Worm (Caenorhabditis elegans) whole organism, L4 larva: ENCODE results near the gene C46G7.2.

Experiments used
- D1046.2 ChIP-seq: fragments of 200-800 bp; sonication (Bioruptor generic); IDR thresholded peaks from 2 replicates; pipeline ENCODE4 v1.3.6; 2022; ENCODE audit warnings: missing genetic modification characterization, missing compliant biosample characterization
- F26F4.8 ChIP-seq: fragments of 200-800 bp; sonication (Bioruptor generic); conservative IDR thresholded peaks from 2 replicates; pipeline ENCODE4 v1.3.6; 2022; ENCODE audit warnings: missing genetic modification characterization, missing compliant biosample characterization
- F37D6.2 ChIP-seq: sonication (generic microtip); optimal IDR thresholded peaks from 2 replicates; lab custom pipeline; 2016; ENCODE audit warnings: mild to moderate bottlenecking, missing genetic modification characterization, missing compliant biosample characterization
- F44E2.7 ChIP-seq: fragments of 200-800 bp; sonication (Bioruptor generic); IDR thresholded peaks from 2 replicates; pipeline ENCODE4 v2.1.2; 2022; ENCODE audit warnings: missing genetic modification characterization, missing compliant biosample characterization
- T20F7.1 ChIP-seq: fragments of 200-800 bp; sonication (Bioruptor generic); optimal IDR thresholded peaks from 2 replicates; lab custom pipeline; 2018; ENCODE audit warnings: mild to moderate bottlenecking, missing genetic modification characterization, missing compliant biosample characterization
- T26A8.4 ChIP-seq: fragments of 200-800 bp; sonication (Bioruptor generic); IDR thresholded peaks from 2 replicates; pipeline ENCODE4 v1.3.6; 2022; ENCODE audit warnings: missing genetic modification characterization, missing compliant biosample characterization
- Y48G9A.11 ChIP-seq: fragments of 200-800 bp; sonication (Bioruptor generic); IDR thresholded peaks from 2 replicates; pipeline ENCODE4 v1.3.6; 2022; ENCODE audit warnings: missing genetic modification reagents, missing genetic modification characterization, missing compliant biosample characterization
- Y75B8A.6 ChIP-seq: fragments of 200-800 bp; sonication (Bioruptor generic); IDR thresholded peaks from 2 replicates; pipeline ENCODE4 v1.3.6; 2022; ENCODE audit warnings: missing genetic modification reagents, missing genetic modification characterization, missing compliant biosample characterization
- ZK546.5 ChIP-seq, 2 experiments: sonication (generic microtip); optimal IDR thresholded peaks; 2 replicates each; lab custom pipeline; 2017; ENCODE audit warnings: missing biosample characterization in 2 of 2, missing genetic modification characterization in 2 of 2
- aha-1 ChIP-seq: fragments of 150-350 bp; peaks from one replicate; lab custom pipeline; 2014; ENCODE audit warnings: missing biosample characterization, missing genetic modification characterization
- aly-2 ChIP-seq: sonication (generic microtip); optimal IDR thresholded peaks from 2 replicates; lab custom pipeline; 2018; ENCODE audit warnings: missing biosample characterization, missing genetic modification characterization
- ceh-32 ChIP-seq: sonication (generic microtip); optimal IDR thresholded peaks from 2 replicates; lab custom pipeline; 2016; ENCODE audit warnings: mild to moderate bottlenecking, missing genetic modification characterization, missing compliant biosample characterization; ENCODE audit not compliant: poor library complexity
- ceh-62 ChIP-seq: sonication (generic microtip); optimal IDR thresholded peaks from 2 replicates; lab custom pipeline; 2017; ENCODE audit warnings: missing biosample characterization, missing genetic modification characterization
- ceh-82 ChIP-seq: sonication (generic microtip); optimal IDR thresholded peaks from 2 replicates; lab custom pipeline; 2017; ENCODE audit warnings: missing biosample characterization, missing genetic modification characterization
- cey-2 ChIP-seq: sonication (generic microtip); optimal IDR thresholded peaks from 3 replicates; lab custom pipeline; 2017; ENCODE audit warnings: missing genetic modification characterization, mild to moderate bottlenecking, missing compliant biosample characterization, antibody characterized with exemption, borderline replicate concordance; ENCODE audit not compliant: insufficient read depth
- daf-12 ChIP-seq: fragments of 150-350 bp; optimal IDR thresholded peaks from 2 replicates; lab custom pipeline; 2014; ENCODE audit warnings: missing biosample characterization, missing genetic modification reagents, missing genetic modification characterization
- daf-19 ChIP-seq: fragments of 200-800 bp; sonication (Bioruptor generic); conservative IDR thresholded peaks from 2 replicates; pipeline ENCODE4 v1.3.6; 2022; ENCODE audit warnings: missing genetic modification characterization, missing compliant biosample characterization
- daf-8 ChIP-seq: fragments of 200-800 bp; sonication (Bioruptor generic); IDR thresholded peaks from 2 replicates; pipeline ENCODE4 v1.3.6; 2022; ENCODE audit warnings: missing genetic modification characterization, missing compliant biosample characterization
- dmd-6 ChIP-seq: fragments of 200-800 bp; sonication (Bioruptor generic); IDR thresholded peaks from 2 replicates; pipeline ENCODE4 v1.3.6; 2022; ENCODE audit warnings: missing genetic modification reagents, missing genetic modification characterization, missing compliant biosample characterization
- dpl-1 ChIP-seq: fragments of 150-350 bp; optimal IDR thresholded peaks from 2 replicates; lab custom pipeline; 2014; ENCODE audit warnings: missing biosample characterization, missing genetic modification reagents, missing genetic modification characterization
- duxl-1 ChIP-seq: sonication (generic microtip); optimal IDR thresholded peaks from 2 replicates; lab custom pipeline; 2016; ENCODE audit warnings: mild to moderate bottlenecking, missing genetic modification characterization, moderate library complexity, missing compliant biosample characterization; ENCODE audit not compliant: poor library complexity
- egl-27 ChIP-seq: sonication (generic microtip); optimal IDR thresholded peaks from 3 replicates; lab custom pipeline; 2017; ENCODE audit warnings: missing biosample characterization, missing genetic modification reagents, missing genetic modification characterization
- egl-43 ChIP-seq: fragments of 200-800 bp; sonication (Bioruptor generic); IDR thresholded peaks from 2 replicates; pipeline ENCODE4 v1.3.6; 2022; ENCODE audit warnings: missing genetic modification reagents, missing genetic modification characterization, missing compliant biosample characterization
- hif-1 ChIP-seq, 2 experiments: sonication (generic microtip); optimal IDR thresholded peaks; 2 replicates each; lab custom pipeline; 2016 to 2017; ENCODE audit warnings: missing compliant biosample characterization in 2 of 2, missing genetic modification characterization in 2 of 2, missing genetic modification reagents in 2 of 2, missing genotype in 2 of 2, mild to moderate bottlenecking in 1 of 2
- hlh-30 ChIP-seq: sonication (generic microtip); optimal IDR thresholded peaks from 2 replicates; lab custom pipeline; 2017; ENCODE audit warnings: antibody characterized with exemption, mild to moderate bottlenecking, missing genetic modification characterization, missing compliant biosample characterization; ENCODE audit not compliant: insufficient read depth
- hmg-1.1 ChIP-seq: fragments of 200-800 bp; sonication (Bioruptor generic); IDR thresholded peaks from 2 replicates; pipeline ENCODE4 v1.3.6; 2022; ENCODE audit warnings: missing genetic modification reagents, missing genetic modification characterization, missing compliant biosample characterization
- lim-7 ChIP-seq: fragments of 200-800 bp; sonication (Bioruptor generic); IDR thresholded peaks from 2 replicates; pipeline ENCODE4 v1.3.6; 2022; ENCODE audit warnings: missing genetic modification characterization, missing compliant biosample characterization
- lin-15B ChIP-seq: fragments of 150-350 bp; sonication (generic microtip); optimal IDR thresholded peaks from 3 replicates; lab custom pipeline; 2014; ENCODE audit warnings: missing biosample characterization, missing genetic modification characterization
- madf-5 ChIP-seq, 2 experiments: fragments of 200-800 bp; sonication (Bioruptor generic); IDR thresholded peaks; 2 replicates each; pipeline ENCODE4 v1.3.6; 2022; ENCODE audit warnings: missing compliant biosample characterization in 2 of 2, missing genetic modification characterization in 2 of 2
- madf-9 ChIP-seq: fragments of 200-800 bp; sonication (Bioruptor generic); conservative IDR thresholded peaks from 2 replicates; pipeline ENCODE4 v1.3.6; 2022; ENCODE audit warnings: missing genetic modification reagents, missing genetic modification characterization, missing compliant biosample characterization
- mdt-29 ChIP-seq: fragments of 200-800 bp; sonication (Bioruptor generic); IDR thresholded peaks from 2 replicates; pipeline ENCODE4 v1.3.6; 2022; ENCODE audit warnings: missing genetic modification reagents, missing genetic modification characterization, missing compliant biosample characterization
- mes-2 ChIP-seq: sonication (generic microtip); optimal IDR thresholded peaks from 2 replicates; lab custom pipeline; 2016; ENCODE audit warnings: missing genotype, mild to moderate bottlenecking, missing genetic modification characterization, missing compliant biosample characterization; ENCODE audit not compliant: poor library complexity, severe bottlenecking
- mxl-2 ChIP-seq: fragments of 200-800 bp; sonication (Bioruptor generic); conservative IDR thresholded peaks from 2 replicates; pipeline ENCODE4 v1.3.6; 2022; ENCODE audit warnings: missing genetic modification reagents, missing genetic modification characterization, missing compliant biosample characterization
- mxl-3 ChIP-seq: fragments of 200-800 bp; sonication (Bioruptor generic); optimal IDR thresholded peaks from 2 replicates; lab custom pipeline; 2018; ENCODE audit warnings: mild to moderate bottlenecking, missing genetic modification characterization, missing compliant biosample characterization
- nhr-10 ChIP-seq: fragments of 150-350 bp; optimal IDR thresholded peaks from 2 replicates; lab custom pipeline; 2014; ENCODE audit warnings: missing biosample characterization, missing genetic modification characterization
- nhr-102 ChIP-seq: sonication (generic microtip); optimal IDR thresholded peaks from 2 replicates; lab custom pipeline; 2016; ENCODE audit warnings: mild to moderate bottlenecking, missing genetic modification characterization, moderate library complexity, missing compliant biosample characterization
- nhr-237 ChIP-seq: sonication (generic microtip); optimal IDR thresholded peaks from 2 replicates; lab custom pipeline; 2017; ENCODE audit warnings: missing biosample characterization, missing genetic modification characterization
- nhr-28 ChIP-seq: fragments of 150-350 bp; optimal IDR thresholded peaks from 2 replicates; lab custom pipeline; 2014; ENCODE audit warnings: missing biosample characterization, missing genetic modification characterization
- nhr-41 ChIP-seq: fragments of 200-800 bp; sonication (Bioruptor generic); IDR thresholded peaks from 2 replicates; pipeline ENCODE4 v1.3.6; 2022; ENCODE audit warnings: missing genetic modification reagents, missing genetic modification characterization, missing compliant biosample characterization
- nhr-48 ChIP-seq: sonication (generic microtip); optimal IDR thresholded peaks from 2 replicates; lab custom pipeline; 2016; ENCODE audit warnings: mild to moderate bottlenecking, missing genetic modification characterization, missing compliant biosample characterization
- php-3 ChIP-seq: fragments of 200-800 bp; sonication (Bioruptor generic); IDR thresholded peaks from 2 replicates; pipeline ENCODE4 v1.3.6; 2022; ENCODE audit warnings: missing genetic modification reagents, missing genetic modification characterization, missing compliant biosample characterization
- rbr-2 ChIP-seq: sonication (generic microtip); optimal IDR thresholded peaks from 2 replicates; lab custom pipeline; 2016; ENCODE audit warnings: missing genotype, missing genetic modification characterization, missing compliant biosample characterization
- saeg-2 ChIP-seq: fragments of 200-800 bp; sonication (Bioruptor generic); IDR thresholded peaks from 2 replicates; pipeline ENCODE4 v1.3.6; 2022; ENCODE audit warnings: missing genetic modification reagents, missing genetic modification characterization, missing compliant biosample characterization
- sdz-12 ChIP-seq: fragments of 200-800 bp; sonication (Bioruptor generic); optimal IDR thresholded peaks from 2 replicates; lab custom pipeline; 2018; ENCODE audit warnings: mild to moderate bottlenecking, missing genetic modification characterization, missing compliant biosample characterization
- snpc-1.2 ChIP-seq: fragments of 200-800 bp; sonication (Bioruptor generic); IDR thresholded peaks from 2 replicates; pipeline ENCODE4 v1.3.6; 2022; ENCODE audit warnings: missing genetic modification reagents, missing genetic modification characterization, missing compliant biosample characterization
- vab-7 ChIP-seq: fragments of 200-800 bp; sonication (Bioruptor generic); IDR thresholded peaks from 2 replicates; pipeline ENCODE4 v1.3.6; 2022; ENCODE audit warnings: missing genetic modification reagents, missing genetic modification characterization, missing compliant biosample characterization
- zag-1 ChIP-seq: fragments of 150-350 bp; optimal IDR thresholded peaks from 2 replicates; lab custom pipeline; 2014; ENCODE audit warnings: missing biosample characterization, missing genetic modification characterization
- zfp-2 ChIP-seq: sonication (generic microtip); optimal IDR thresholded peaks from 2 replicates; lab custom pipeline; 2016; ENCODE audit warnings: mild to moderate bottlenecking, missing genetic modification characterization, missing compliant biosample characterization
- zip-11 ChIP-seq: fragments of 200-800 bp; sonication (Bioruptor generic); IDR thresholded peaks from 2 replicates; pipeline ENCODE4 v1.3.6; 2022; ENCODE audit warnings: missing genetic modification characterization, missing compliant biosample characterization
- zip-2 ChIP-seq: fragments of 150-350 bp; optimal IDR thresholded peaks from 2 replicates; lab custom pipeline; 2014; ENCODE audit warnings: missing biosample characterization, missing genetic modification characterization

C46G7.2 gene

DNA sequence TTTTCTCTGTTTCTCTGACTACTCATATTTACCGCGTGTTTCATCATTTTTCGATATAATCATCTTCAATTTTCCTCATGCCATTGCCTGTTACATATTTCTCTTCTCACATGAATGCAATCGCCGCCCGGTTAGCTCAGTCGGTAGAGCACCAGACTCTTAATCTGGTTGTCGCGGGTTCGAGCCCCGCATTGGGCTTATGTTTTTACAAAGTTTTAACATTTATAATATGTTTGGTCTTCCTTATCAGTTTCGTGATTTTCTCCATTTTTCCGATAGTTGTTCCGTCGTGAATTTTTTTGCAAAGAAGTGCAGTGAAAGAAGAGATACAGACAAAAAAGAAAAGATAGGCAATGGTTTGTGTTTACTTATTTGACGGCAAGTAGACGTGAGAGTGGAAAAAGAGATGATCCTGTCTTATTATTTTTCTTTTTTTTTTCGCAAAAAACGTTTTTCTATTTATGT is 47.9 kb upstream of the C46G7.2 start (continued):
- TF ChIP-seq T20F7.1 (GFP tag; lab: Kevin White, UChicago) = peak; percentile 68
- peak; percentile 98 for TF ChIP-seq snpc-1.2 (GFP tag; lab: Robert Waterston, UW)
- TF ChIP-seq egl-43 = peak; percentile 92
- TF ChIP-seq ceh-62 = no peak
- TF ChIP-seq vab-7 (GFP tag; lab: Robert Waterston, UW) = peak; percentile 95
- peak; percentile 71 for TF ChIP-seq rbr-2
- TF ChIP-seq ZK546.5 (tag; optimal IDR thresholded peaks at IDR 0.05; lab: Kevin White, UChicago) = no peak
- TF ChIP-seq daf-8 (GFP tag; lab: Robert Waterston, UW) = no peak
- TF ChIP-seq F44E2.7 (GFP tag; lab: Robert Waterston, UW) = 0 out of 2 replicates have a peak, but pooled peaks have one; percentile 65
- TF ChIP-seq sdz-12 (GFP tag; lab: Kevin White, UChicago) = peak; percentile 37
- TF ChIP-seq zip-2 (tag; lab: Kevin White, UChicago) = peak; percentile 78
- TF ChIP-seq dpl-1 (GFP tag; lab: Kevin White, UChicago) = peak; percentile 63
- TF ChIP-seq nhr-48 (tag; lab: Kevin White, UChicago) = peak; percentile 83
- TF ChIP-seq zip-11 (GFP tag; lab: Robert Waterston, UW) = no peak
- TF ChIP-seq nhr-237 = no peak
- no peak for TF ChIP-seq daf-12 (tag; lab: Kevin White, UChicago)
- TF ChIP-seq lim-7 = peak; percentile 97
- TF ChIP-seq mxl-2 (GFP tag; lab: Robert Waterston, UW) = peak; percentile 50; the same call in 1 of the 2 replicates
- TF ChIP-seq Y75B8A.6 (GFP tag; lab: Robert Waterston, UW) = peak; percentile 86; the same call in 1 of the 2 replicates
- TF ChIP-seq madf-5 (GFP tag; IDR thresholded peaks at IDR 0.05; lab: Robert Waterston, UW) = peak; percentile 66 to 73; a peak in 1 of 4 replicates
- peak; percentile 82 for TF ChIP-seq daf-19 (GFP tag; lab: Robert Waterston, UW)
- peak; percentile 89 for TF ChIP-seq nhr-28 (tag; lab: Kevin White, UChicago)
- TF ChIP-seq aly-2 (tag; lab: Kevin White, UChicago) = no peak
- TF ChIP-seq mdt-29 (GFP tag; lab: Robert Waterston, UW) = peak; percentile 88
- TF ChIP-seq aha-1 (tag; lab: Kevin White, UChicago) = peak; percentile 87
- TF ChIP-seq D1046.2 = no peak
- TF ChIP-seq nhr-41 (GFP tag; lab: Robert Waterston, UW) = peak; percentile 82
- peak; percentile 76 for TF ChIP-seq zfp-2 (tag; lab: Kevin White, UChicago)
- TF ChIP-seq php-3 (GFP tag; lab: Robert Waterston, UW) = peak; percentile 87
- TF ChIP-seq mxl-3 (GFP tag; lab: Kevin White, UChicago) = peak; percentile 90
- 0 out of 2 replicates have a peak, but pooled peaks have one; percentile 69 for TF ChIP-seq saeg-2 (GFP tag; lab: Robert Waterston, UW)
- no peak for TF ChIP-seq lin-15B (tag; lab: Kevin White, UChicago)
- TF ChIP-seq hlh-30 = peak; percentile 90
- TF ChIP-seq F37D6.2 (tag; lab: Kevin White, UChicago) = peak; percentile 28
- TF ChIP-seq dmd-6 (GFP tag; lab: Robert Waterston, UW) = peak; percentile 90
- peak; percentile 48 for TF ChIP-seq nhr-10 (tag; lab: Kevin White, UChicago)
- peak; percentile 34 to 62 for TF ChIP-seq hif-1 (tag; optimal IDR thresholded peaks at IDR 0.05; lab: Kevin White, UChicago)
- peak; percentile 86; the same call in 1 of the 2 replicates for TF ChIP-seq F26F4.8 (GFP tag; lab: Robert Waterston, UW)
- peak; percentile 83 for TF ChIP-seq Y48G9A.11
- TF ChIP-seq ceh-32 (tag; lab: Kevin White, UChicago) = no peak
- peak; percentile 90 for TF ChIP-seq madf-9
- peak; percentile 79 for TF ChIP-seq mes-2 (tag; lab: Kevin White, UChicago)
- peak; percentile 89 for TF ChIP-seq duxl-1 (tag; lab: Kevin White, UChicago)
- TF ChIP-seq zag-1 (tag; lab: Kevin White, UChicago) = no peak
- peak; percentile 87 for TF ChIP-seq nhr-102
- peak; percentile 92 for TF ChIP-seq cey-2
- TF ChIP-seq hmg-1.1 (GFP tag; lab: Robert Waterston, UW) = peak; percentile 86
- peak; percentile 84 for TF ChIP-seq T26A8.4 (GFP tag; lab: Robert Waterston, UW)
- no peak for TF ChIP-seq ceh-82 (tag; lab: Kevin White, UChicago)
- TF ChIP-seq egl-27 (tag; lab: Kevin White, UChicago) = no peak
